Fruit fly (Drosophila melanogaster) Kc167 (cell line): ENCODE results near the gene opa.

Source experiments
- Myc ChIP-seq: fragments of >200 bp; optimal IDR thresholded peaks from 2 replicates; lab custom pipeline; 2017; ENCODE audit warnings: missing external identifiers
- h ChIP-seq: fragments of >200 bp; optimal IDR thresholded peaks from 3 replicates; lab custom pipeline; 2018; ENCODE audit warnings: missing external identifiers
- psq ChIP-seq: fragments of >200 bp; optimal IDR thresholded peaks from 2 replicates; lab custom pipeline; 2017; ENCODE audit warnings: missing external identifiers
- ttk ChIP-seq: sonication (Bioruptor generic); optimal IDR thresholded peaks from 2 replicates; lab custom pipeline; 2017; ENCODE audit warnings: missing external identifiers

DNA sequence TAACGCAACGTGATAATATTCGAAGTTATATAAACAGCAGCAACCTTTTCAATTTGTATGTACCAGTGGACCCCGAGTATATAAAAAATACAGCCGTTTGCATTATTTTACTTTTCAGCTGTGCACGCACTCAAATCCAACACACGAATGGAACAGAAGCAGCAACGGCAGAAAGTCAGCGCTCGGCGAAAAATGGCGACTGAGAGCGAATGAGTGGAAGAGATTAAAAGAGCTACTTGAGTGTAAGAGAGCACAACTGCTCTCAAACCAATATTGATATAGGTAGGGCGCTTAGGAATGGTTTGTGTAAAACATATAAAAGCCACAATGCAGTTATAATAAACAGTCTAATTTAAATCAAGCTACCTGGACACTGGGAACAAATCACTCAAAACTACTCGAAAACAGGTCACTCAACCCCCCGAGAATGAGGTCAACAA, 46.3 kb upstream of the opa start:
- TF ChIP-seq Myc (lab: Kevin White, UChicago) = no peak
- TF ChIP-seq ttk (lab: Kevin White, UChicago) = no peak
- no peak for TF ChIP-seq psq
- no peak for TF ChIP-seq h (lab: Kevin White, UChicago)
